Worm (Caenorhabditis elegans) whole organism, midembryonic: ENCODE data around the gene gipc-2.

ENCODE experiments used
- cog-1 ChIP-seq: sonication (generic microtip); optimal IDR thresholded peaks from 2 replicates; lab custom pipeline; 2016; ENCODE audit warnings: missing genetic modification characterization, missing compliant biosample characterization
- flt-1 ChIP-seq: fragments of 200-800 bp; sonication (Bioruptor generic); IDR thresholded peaks from 2 replicates; pipeline ENCODE4 v1.3.6; 2022; ENCODE audit warnings: missing genetic modification characterization, missing compliant biosample characterization
- med-1 ChIP-seq: sonication (generic microtip); optimal IDR thresholded peaks from 2 replicates; lab custom pipeline; 2017; ENCODE audit warnings: missing genetic modification characterization, mild to moderate bottlenecking, missing compliant biosample characterization, antibody characterized with exemption, missing genetic modification reagents; ENCODE audit not compliant: insufficient read depth
- ztf-23 ChIP-seq: fragments of 200-800 bp; sonication (Bioruptor generic); IDR thresholded peaks from 2 replicates; pipeline ENCODE4 v1.3.6; 2022; ENCODE audit warnings: missing genetic modification reagents, missing genetic modification characterization, missing compliant biosample characterization
- ztf-29 ChIP-seq: fragments of 200-800 bp; sonication (Bioruptor generic); IDR thresholded peaks from 2 replicates; pipeline ENCODE4 v1.3.6; 2022; ENCODE audit warnings: missing genetic modification reagents, missing genetic modification characterization, missing compliant biosample characterization

DNA sequence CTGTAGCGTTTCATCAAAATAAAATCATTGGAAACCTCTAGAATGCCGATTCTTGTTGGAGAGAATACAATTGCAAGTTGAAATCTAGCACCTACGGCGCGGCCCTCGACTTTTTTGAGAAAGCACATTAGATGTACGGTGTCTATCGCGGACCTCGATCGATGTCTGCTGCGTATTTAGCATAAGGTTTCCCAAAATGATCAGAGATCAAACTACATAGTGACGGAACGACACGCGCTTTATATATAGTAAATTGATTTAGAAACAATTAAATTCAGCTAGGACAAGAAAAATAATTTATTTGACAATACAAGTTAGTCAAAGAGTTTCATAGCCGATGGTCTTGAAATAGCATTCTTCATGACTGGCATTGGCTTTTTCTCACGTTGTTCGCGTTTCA lies 1.3 kb downstream of the gipc-2 start:
- no peak for TF ChIP-seq ztf-23 (GFP tag; lab: Robert Waterston, UW)
- no peak for TF ChIP-seq cog-1 (tag; lab: Kevin White, UChicago)
- no peak for TF ChIP-seq med-1 (GFP tag; lab: Kevin White, UChicago)
- no peak for TF ChIP-seq flt-1 (GFP tag; lab: Robert Waterston, UW)
- no peak for TF ChIP-seq ztf-29 (GFP tag; lab: Robert Waterston, UW)
